Fruit fly (Drosophila melanogaster): Measurements from ENCODE around the gene CG31156.

Gene CG31156

dm6 chr3R:22618280-22618679 lies 4.8 kb upstream of the CG31156 start, which contains the start of gene mRpL45 (continued):
- TF ChIP-seq CG6175 (GFP tag; IDR thresholded peaks at IDR 0.05) (no peak), CG5245 (GFP tag; optimal IDR thresholded peaks at IDR 0.05) (no peak), Opbp (GFP tag; IDR thresholded peaks at IDR 0.05; ENCODE audit: partially characterized antibody) (peak; percentile 36; the same call in 2 of the 3 replicates), CG18262 (tag; optimal IDR thresholded peaks at IDR 0.05) (no peak), CG9437 (GFP tag; optimal IDR thresholded peaks at IDR 0.05) (no peak), sim (GFP tag; IDR thresholded peaks at IDR 0.05) (no peak), CG4854 (GFP tag; optimal IDR thresholded peaks at IDR 0.05) (no peak), gsb-n (tag; optimal IDR thresholded peaks at IDR 0.05) (no peak), cas (GFP tag; IDR thresholded peaks at IDR 0.05) (no peak), ash1 (GFP tag; optimal IDR thresholded peaks at IDR 0.05) (no peak), pb (GFP tag; optimal IDR thresholded peaks at IDR 0.05) (no peak), nerfin-2 (GFP tag; IDR thresholded peaks at IDR 0.05; ENCODE audit: partially characterized antibody) (peak; percentile 55; the same call in 1 of the 2 replicates), chn (GFP tag; optimal IDR thresholded peaks at IDR 0.05) (no peak), danr (GFP tag; IDR thresholded peaks at IDR 0.05) (no peak), CG16863 (GFP tag; optimal IDR thresholded peaks at IDR 0.05) (no peak), C15 (GFP tag; IDR thresholded peaks at IDR 0.05) (no peak), ap (GFP tag; IDR thresholded peaks at IDR 0.05) (no peak), seq (GFP tag; IDR thresholded peaks at IDR 0.05) (no peak), BEAF-32 (GFP tag; optimal IDR thresholded peaks at IDR 0.05) (peak; percentile 38), lbe (GFP tag; optimal IDR thresholded peaks at IDR 0.05) (no peak), CG17802 (tag; optimal IDR thresholded peaks at IDR 0.05) (no peak), Blimp-1 (GFP tag; optimal IDR thresholded peaks at IDR 0.05) (no peak), Neu2 (GFP tag; optimal IDR thresholded peaks at IDR 0.05; ENCODE audit: borderline replicate concordance) (no peak), Trl (optimal IDR thresholded peaks at IDR 0.05) (no peak), Trl (GFP tag; optimal IDR thresholded peaks at IDR 0.05) (no peak), Dbx (GFP tag; IDR thresholded peaks at IDR 0.05) (no peak), ci (GFP tag; IDR thresholded peaks at IDR 0.05) (no peak), B-H1 (GFP tag; IDR thresholded peaks at IDR 0.05) (no peak), CG10274 (GFP tag; optimal IDR thresholded peaks at IDR 0.05) (no peak), CG17359 (tag; optimal IDR thresholded peaks at IDR 0.05) (no peak), ems (GFP tag; optimal IDR thresholded peaks at IDR 0.05) (no peak), h (optimal IDR thresholded peaks at IDR 0.05) (no peak), Rx (GFP tag; IDR thresholded peaks at IDR 0.05) (no peak), E2f2 (GFP tag; IDR thresholded peaks at IDR 0.05) (peak; percentile 67), CG17568 (GFP tag; optimal IDR thresholded peaks at IDR 0.05) (no peak), CG10654 (GFP tag; optimal IDR thresholded peaks at IDR 0.05) (no peak), sc (optimal IDR thresholded peaks at IDR 0.05) (no peak), sc (GFP tag; optimal IDR thresholded peaks at IDR 0.05) (no peak), Max (GFP tag; optimal IDR thresholded peaks at IDR 0.05) (no peak), shn (GFP tag; optimal IDR thresholded peaks at IDR 0.05) (no peak), CG15073 (GFP tag; optimal IDR thresholded peaks at IDR 0.05) (no peak), gem (tag; optimal IDR thresholded peaks at IDR 0.05) (no peak), luna (GFP tag; optimal IDR thresholded peaks at IDR 0.05) (no peak), hbn (GFP tag; IDR thresholded peaks at IDR 0.05; ENCODE audit: partially characterized antibody) (peak; percentile 22; the same call in 1 of the 2 replicates), odd (GFP tag; optimal IDR thresholded peaks at IDR 0.05) (no peak), Asciz (GFP tag; optimal IDR thresholded peaks at IDR 0.05) (no peak), ERR (GFP tag; optimal IDR thresholded peaks at IDR 0.05) (no peak), oc (tag; optimal IDR thresholded peaks at IDR 0.05) (no peak), CG33557 (GFP tag; optimal IDR thresholded peaks at IDR 0.05) (no peak), CG7372 (GFP tag; IDR thresholded peaks at IDR 0.05) (no peak), so (GFP tag; IDR thresholded peaks at IDR 0.05) (no peak), Doc2 (GFP tag; IDR thresholded peaks at IDR 0.05) (no peak), tap (tag; optimal IDR thresholded peaks at IDR 0.05) (no peak)
